Fruit fly (Drosophila melanogaster) whole organism, wandering third instar larva: Measurements from ENCODE around the gene haf.

Experiments
- fru ChIP-seq: fragments of 200-800 bp; sonication (Bioruptor generic); optimal IDR thresholded peaks from 3 replicates; lab custom pipeline; 2016; ENCODE audit warnings: missing biosample characterization, mild to moderate bottlenecking, missing genetic modification characterization
- lola ChIP-seq: fragments of >200 bp; optimal IDR thresholded peaks from 2 replicates; lab custom pipeline; 2017; ENCODE audit warnings: missing biosample characterization, missing genetic modification characterization
- pan ChIP-seq: fragments of >200 bp; optimal IDR thresholded peaks from 2 replicates; lab custom pipeline; 2017

DNA sequence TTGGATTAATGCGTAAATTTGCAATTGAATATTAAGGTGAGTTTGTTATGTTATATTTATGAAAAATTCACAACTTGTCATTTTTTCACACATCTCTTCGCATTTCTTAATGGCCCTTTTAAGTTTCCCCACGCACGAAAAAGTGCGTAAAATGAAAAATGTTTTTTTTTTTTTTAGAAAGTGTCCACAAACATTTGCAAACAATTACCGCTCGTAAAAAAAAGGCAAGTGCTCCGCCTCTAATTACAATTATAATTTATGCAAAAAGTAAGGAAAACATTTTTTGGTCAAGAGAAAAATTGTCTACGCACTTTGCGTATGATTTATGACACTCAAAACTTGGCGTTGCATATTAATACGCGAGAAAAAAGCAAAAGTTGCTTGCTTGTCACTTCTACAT is 98.9 kb downstream of the haf start:
- TF ChIP-seq pan (lab: Kevin White, UChicago) (no peak), lola (GFP tag; lab: Kevin White, UChicago) (no peak), fru (no peak)
